Worm (Caenorhabditis elegans): ENCODE measurements around the gene alh-10.

DNA sequence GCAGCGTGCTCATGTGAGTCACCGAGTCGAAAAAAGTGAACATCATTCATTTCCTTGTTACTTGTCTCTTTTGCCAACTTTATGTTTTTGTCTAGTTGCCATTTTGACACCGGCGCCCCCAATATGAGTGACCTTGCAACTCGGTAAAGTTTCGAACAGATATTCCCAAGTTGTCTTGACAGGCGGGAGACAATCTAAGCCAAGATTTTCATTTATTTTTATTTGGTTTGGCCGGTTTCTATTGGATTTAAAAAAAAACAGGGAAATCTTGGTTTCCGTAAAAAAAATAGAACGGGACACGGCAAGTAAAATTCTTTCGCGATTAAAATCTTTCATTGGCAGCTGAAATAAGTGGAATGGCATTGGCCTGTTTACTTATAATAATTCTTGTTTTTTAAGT, 12.2 kb downstream of the alh-10 start:
- TF ChIP-seq isw-1 (GFP tag; IDR thresholded peaks at IDR 0.05): no peak
- no peak for TF ChIP-seq unc-62 (GFP tag; optimal IDR thresholded peaks at IDR 0.05)
- TF ChIP-seq ceh-82 (tag; optimal IDR thresholded peaks at IDR 0.05): no peak
- no peak for TF ChIP-seq ceh-8 (GFP tag; optimal IDR thresholded peaks at IDR 0.05)
- TF ChIP-seq pqm-1 (tag; optimal IDR thresholded peaks at IDR 0.05): no peak
- TF ChIP-seq zag-1 (tag; optimal IDR thresholded peaks at IDR 0.05): no peak

Measured in whole organism, L1 larva.